Fruit fly (Drosophila melanogaster) whole organism: Measurements from ENCODE around the gene PolrMT.

Experiments used
- CG8478 ChIP-seq: fragments of >200 bp; optimal IDR thresholded peaks from 2 replicates; lab custom pipeline; 2018; ENCODE audit warnings: inconsistent platforms
- EcR ChIP-seq, 2 experiments: fragments of >200 bp; optimal IDR thresholded peaks; 2 replicates each; lab custom pipeline; 2017; ENCODE audit warnings: missing biosample characterization in 2 of 2, missing genetic modification characterization in 2 of 2, missing genetic modification reagents in 2 of 2
- pan ChIP-seq: fragments of >200 bp; optimal IDR thresholded peaks from 2 replicates; lab custom pipeline; 2017
- usp ChIP-seq: fragments of >200 bp; optimal IDR thresholded peaks from 2 replicates; lab custom pipeline; 2017; ENCODE audit warnings: missing biosample characterization, missing genetic modification characterization, mixed read lengths

- TF ChIP-seq EcR (GFP tag; optimal IDR thresholded peaks at IDR 0.05; lab: Kevin White, UChicago) (peak in 1 of 2 experiments; percentile 23), pan (lab: Kevin White, UChicago) (peak; percentile 96), CG8478 (no peak), usp (no peak)
Observed at dm6 chr2L:1118880-1119809, 11.0 kb upstream of the PolrMT start.
